Worm (Caenorhabditis elegans) whole organism, L4 larva: ENCODE measurements around the gene egl-18.

Experiments used
- D1046.2 ChIP-seq: fragments of 200-800 bp; sonication (Bioruptor generic); IDR thresholded peaks from 2 replicates; pipeline ENCODE4 v1.3.6; 2022; ENCODE audit warnings: missing genetic modification characterization, missing compliant biosample characterization
- F26F4.8 ChIP-seq: fragments of 200-800 bp; sonication (Bioruptor generic); conservative IDR thresholded peaks from 2 replicates; pipeline ENCODE4 v1.3.6; 2022; ENCODE audit warnings: missing genetic modification characterization, missing compliant biosample characterization
- F37D6.2 ChIP-seq: sonication (generic microtip); optimal IDR thresholded peaks from 2 replicates; lab custom pipeline; 2016; ENCODE audit warnings: mild to moderate bottlenecking, missing genetic modification characterization, missing compliant biosample characterization
- F49E8.2 ChIP-seq: sonication (generic microtip); optimal IDR thresholded peaks from 2 replicates; lab custom pipeline; 2016; ENCODE audit warnings: missing compliant biosample characterization, mild to moderate bottlenecking, missing genetic modification characterization, borderline replicate concordance
- Y48G9A.11 ChIP-seq: fragments of 200-800 bp; sonication (Bioruptor generic); IDR thresholded peaks from 2 replicates; pipeline ENCODE4 v1.3.6; 2022; ENCODE audit warnings: missing genetic modification reagents, missing genetic modification characterization, missing compliant biosample characterization
- Y5F2A.4 ChIP-seq: fragments of 200-800 bp; sonication (Bioruptor generic); optimal IDR thresholded peaks from 2 replicates; lab custom pipeline; 2018; ENCODE audit warnings: mild to moderate bottlenecking, missing genetic modification characterization, missing compliant biosample characterization
- aha-1 ChIP-seq: fragments of 150-350 bp; peaks from one replicate; lab custom pipeline; 2014; ENCODE audit warnings: missing biosample characterization, missing genetic modification characterization
- attf-4 ChIP-seq: sonication (generic microtip); optimal IDR thresholded peaks from 3 replicates; lab custom pipeline; 2017; ENCODE audit warnings: missing biosample characterization, missing genetic modification characterization
- ceh-32 ChIP-seq: sonication (generic microtip); optimal IDR thresholded peaks from 2 replicates; lab custom pipeline; 2016; ENCODE audit warnings: mild to moderate bottlenecking, missing genetic modification characterization, missing compliant biosample characterization; ENCODE audit not compliant: poor library complexity
- ceh-44 ChIP-seq: fragments of 200-800 bp; sonication (Bioruptor generic); IDR thresholded peaks from 2 replicates; pipeline ENCODE4 v1.3.6; 2022; ENCODE audit warnings: missing genetic modification reagents, missing genetic modification characterization, missing compliant biosample characterization
- ctbp-1 ChIP-seq: fragments of 200-800 bp; sonication (Bioruptor generic); IDR thresholded peaks from 2 replicates; pipeline ENCODE4 v1.3.6; 2022; ENCODE audit warnings: missing genetic modification reagents, missing genetic modification characterization, missing compliant biosample characterization
- dmd-8 ChIP-seq: fragments of 200-800 bp; sonication (Bioruptor generic); IDR thresholded peaks from 2 replicates; pipeline ENCODE4 v1.3.6; 2022; ENCODE audit warnings: missing genetic modification characterization, missing compliant biosample characterization
- duxl-1 ChIP-seq: sonication (generic microtip); optimal IDR thresholded peaks from 2 replicates; lab custom pipeline; 2016; ENCODE audit warnings: mild to moderate bottlenecking, missing genetic modification characterization, moderate library complexity, missing compliant biosample characterization; ENCODE audit not compliant: poor library complexity
- fos-1 ChIP-seq: fragments of 150-350 bp; optimal IDR thresholded peaks from 2 replicates; lab custom pipeline; 2014; ENCODE audit warnings: missing biosample characterization, missing genetic modification characterization
- hlh-30 ChIP-seq: sonication (generic microtip); optimal IDR thresholded peaks from 2 replicates; lab custom pipeline; 2017; ENCODE audit warnings: antibody characterized with exemption, mild to moderate bottlenecking, missing genetic modification characterization, missing compliant biosample characterization; ENCODE audit not compliant: insufficient read depth
- hmg-1.1 ChIP-seq: fragments of 200-800 bp; sonication (Bioruptor generic); IDR thresholded peaks from 2 replicates; pipeline ENCODE4 v1.3.6; 2022; ENCODE audit warnings: missing genetic modification reagents, missing genetic modification characterization, missing compliant biosample characterization
- lim-7 ChIP-seq: fragments of 200-800 bp; sonication (Bioruptor generic); IDR thresholded peaks from 2 replicates; pipeline ENCODE4 v1.3.6; 2022; ENCODE audit warnings: missing genetic modification characterization, missing compliant biosample characterization
- lin-38 ChIP-seq: fragments of 200-800 bp; sonication (Bioruptor generic); IDR thresholded peaks from 2 replicates; pipeline ENCODE4 v1.3.6; 2022; ENCODE audit warnings: missing genetic modification reagents, missing genetic modification characterization, missing compliant biosample characterization
- lsy-2 ChIP-seq, 2 experiments: fragments of 150-350 bp in 1 of 2; sonication (generic microtip) in 1 of 2; optimal IDR thresholded peaks; 2 replicates each; lab custom pipeline; 2014 to 2017; ENCODE audit warnings: missing biosample characterization in 2 of 2, missing genetic modification characterization in 2 of 2
- madf-5 ChIP-seq, 2 experiments: fragments of 200-800 bp; sonication (Bioruptor generic); IDR thresholded peaks; 2 replicates each; pipeline ENCODE4 v1.3.6; 2022; ENCODE audit warnings: missing compliant biosample characterization in 2 of 2, missing genetic modification characterization in 2 of 2
- madf-9 ChIP-seq: fragments of 200-800 bp; sonication (Bioruptor generic); conservative IDR thresholded peaks from 2 replicates; pipeline ENCODE4 v1.3.6; 2022; ENCODE audit warnings: missing genetic modification reagents, missing genetic modification characterization, missing compliant biosample characterization
- mdl-1 ChIP-seq, 2 experiments: fragments of 150-350 bp in 1 of 2; sonication (generic microtip) in 1 of 2; optimal IDR thresholded peaks; 2 replicates each; lab custom pipeline; 2014 to 2017; ENCODE audit warnings: missing biosample characterization in 2 of 2, missing genetic modification characterization in 2 of 2
- nhr-10 ChIP-seq: fragments of 150-350 bp; optimal IDR thresholded peaks from 2 replicates; lab custom pipeline; 2014; ENCODE audit warnings: missing biosample characterization, missing genetic modification characterization
- nhr-11 ChIP-seq: fragments of 150-350 bp; optimal IDR thresholded peaks from 2 replicates; lab custom pipeline; 2014; ENCODE audit warnings: missing biosample characterization, missing genetic modification characterization
- nhr-28 ChIP-seq: fragments of 150-350 bp; optimal IDR thresholded peaks from 2 replicates; lab custom pipeline; 2014; ENCODE audit warnings: missing biosample characterization, missing genetic modification characterization
- nhr-42 ChIP-seq: fragments of 200-800 bp; sonication (Bioruptor generic); IDR thresholded peaks from 2 replicates; pipeline ENCODE4 v1.3.6; 2022; ENCODE audit warnings: missing genetic modification characterization, missing compliant biosample characterization
- nhr-77 ChIP-seq: fragments of 150-350 bp; optimal IDR thresholded peaks from 2 replicates; lab custom pipeline; 2014; ENCODE audit warnings: missing biosample characterization, missing genetic modification characterization
- php-3 ChIP-seq: fragments of 200-800 bp; sonication (Bioruptor generic); IDR thresholded peaks from 2 replicates; pipeline ENCODE4 v1.3.6; 2022; ENCODE audit warnings: missing genetic modification reagents, missing genetic modification characterization, missing compliant biosample characterization
- set-16 ChIP-seq: fragments of 200-800 bp; sonication (Bioruptor generic); IDR thresholded peaks from 2 replicates; pipeline ENCODE4 v1.3.6; 2022; ENCODE audit warnings: missing genetic modification reagents, missing genetic modification characterization, missing compliant biosample characterization
- skn-1 ChIP-seq: fragments of 150-350 bp; optimal IDR thresholded peaks from 2 replicates; lab custom pipeline; 2014; ENCODE audit warnings: missing biosample characterization, missing genetic modification characterization
- tra-1 ChIP-seq: fragments of 200-800 bp; sonication (Bioruptor generic); IDR thresholded peaks from 2 replicates; pipeline ENCODE4 v1.3.6; 2022; ENCODE audit warnings: missing genetic modification reagents, missing genetic modification characterization, missing compliant biosample characterization
- unc-130 ChIP-seq: sonication (generic microtip); optimal IDR thresholded peaks from 2 replicates; lab custom pipeline; 2016; ENCODE audit warnings: missing genetic modification reagents, missing genetic modification characterization, missing compliant biosample characterization
- unc-62 ChIP-seq, 3 experiments: fragments of 150-350 bp in 1 of 3; sonication (generic microtip); optimal IDR thresholded peaks in 2 of 3; peaks in 1 of 3; 1 replicate in 1 of 3; 2 replicates in 2 of 3; lab custom pipeline; 2014 to 2017; ENCODE audit warnings: missing biosample characterization in 3 of 3, missing genetic modification characterization in 3 of 3, missing genetic modification reagents in 3 of 3, missing genotype in 1 of 3
- vab-7 ChIP-seq: fragments of 200-800 bp; sonication (Bioruptor generic); IDR thresholded peaks from 2 replicates; pipeline ENCODE4 v1.3.6; 2022; ENCODE audit warnings: missing genetic modification reagents, missing genetic modification characterization, missing compliant biosample characterization

The egl-18 gene

ce11 chrIV:1917819-1918218 lies 15.7 kb downstream of the egl-18 start, which contains the start of gene elt-6:
Gene elt-6 (plus strand): TSS chrIV:1917977.
- TF ChIP-seq set-16 (GFP tag; lab: Robert Waterston, UW) (peak; percentile 72), ctbp-1 (GFP tag; lab: Robert Waterston, UW) (no peak)

DNA sequence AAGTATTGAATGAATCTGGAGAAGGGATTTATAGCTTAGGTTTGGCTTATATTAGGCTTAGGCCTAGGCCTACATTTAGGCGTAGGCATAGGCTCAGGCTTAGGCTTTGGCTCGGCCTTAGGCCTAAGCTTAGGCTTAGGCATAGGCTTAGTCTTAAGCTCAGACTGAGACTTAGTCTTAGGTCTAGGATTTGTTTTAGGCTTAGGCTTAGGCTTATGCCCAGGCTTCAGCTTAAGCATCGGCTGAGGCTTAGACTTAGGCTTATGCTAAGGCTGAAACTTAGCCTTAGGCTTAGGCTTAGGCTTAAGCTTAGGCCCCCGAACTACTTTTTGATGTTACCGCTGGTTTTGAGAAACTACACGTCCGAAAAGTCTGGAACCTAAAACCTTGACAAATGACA lies 18.4 kb downstream of the egl-18 start:
- TF ChIP-seq lim-7 (GFP tag; lab: Robert Waterston, UW) (no peak), ceh-32 (tag; lab: Kevin White, UChicago) (no peak), aha-1 (tag; lab: Kevin White, UChicago) (peak; percentile 65), dmd-8 (0 out of 2 replicates have a peak, but pooled peaks have one; percentile 41)

- TF ChIP-seq dmd-8: no peak
- TF ChIP-seq ceh-44 (GFP tag; lab: Robert Waterston, UW): no peak
- no peak for TF ChIP-seq skn-1 (tag; lab: Kevin White, UChicago)
- peak; percentile 91 for TF ChIP-seq lin-38
- TF ChIP-seq nhr-10 (tag; lab: Kevin White, UChicago): no peak
- TF ChIP-seq F37D6.2: no peak
- peak; percentile 85 for TF ChIP-seq hlh-30 (tag; lab: Kevin White, UChicago)
- peak; percentile 6 for TF ChIP-seq nhr-28 (tag; lab: Kevin White, UChicago)
- TF ChIP-seq lsy-2 (tag; optimal IDR thresholded peaks at IDR 0.05; lab: Kevin White, UChicago): peak in 1 of 2 experiments; percentile 14
Measured at ce11 chrIV:1923722-1924121, 21.6 kb downstream of the egl-18 start, which contains the start of gene denn-4. Gene denn-4 (plus strand): TSS chrIV:1924001.

ce11 chrIV:1924178-1924577 lies 22.1 kb downstream of the egl-18 start:
- no peak for TF ChIP-seq hlh-30 (tag; lab: Kevin White, UChicago)
- TF ChIP-seq aha-1 (tag; lab: Kevin White, UChicago): peak; percentile 96
- TF ChIP-seq F49E8.2: no peak

- TF ChIP-seq lim-7 (GFP tag; lab: Robert Waterston, UW) (no peak), nhr-11 (tag; lab: Kevin White, UChicago) (no peak), attf-4 (tag; lab: Kevin White, UChicago) (no peak), unc-62 (GFP tag; optimal IDR thresholded peaks at IDR 0.05 in 1 of 2; lab: Kevin White, UChicago) (peak in 1 of 2 experiments; percentile 97), unc-62 (tag; optimal IDR thresholded peaks at IDR 0.05; lab: Kevin White, UChicago) (no peak), mdl-1 (tag; optimal IDR thresholded peaks at IDR 0.05; lab: Kevin White, UChicago) (no peak), unc-130 (GFP tag; lab: Kevin White, UChicago) (no peak), duxl-1 (tag; lab: Kevin White, UChicago) (no peak)
Measured at ce11 chrIV:1945200-1945599, 43.1 kb downstream of the egl-18 start.

- TF ChIP-seq hmg-1.1 (GFP tag; lab: Robert Waterston, UW) (no peak), Y5F2A.4 (GFP tag; lab: Kevin White, UChicago) (no peak), fos-1 (no peak), madf-5 (GFP tag; IDR thresholded peaks at IDR 0.05; lab: Robert Waterston, UW) (no peak), nhr-77 (tag; lab: Kevin White, UChicago) (no peak)
- TF ChIP-seq, all 104 proteins: peak for 0
Measured at ce11 chrIV:1947891-1948290, 45.8 kb downstream of the egl-18 start, which contains the start of gene tsen-54. Gene tsen-54 (plus strand): TSS chrIV:1948191.

ce11 chrIV:1950617-1951016 lies 48.5 kb downstream of the egl-18 start:
- TF ChIP-seq D1046.2 (GFP tag; lab: Robert Waterston, UW): peak; percentile 73; the same call in 1 of the 2 replicates
- TF ChIP-seq madf-9 (GFP tag; lab: Robert Waterston, UW): peak; percentile 15; the same call in 1 of the 2 replicates
- 0 out of 2 replicates have a peak, but pooled peaks have one; percentile 24 for TF ChIP-seq vab-7 (GFP tag; lab: Robert Waterston, UW)
- TF ChIP-seq F26F4.8 (GFP tag; lab: Robert Waterston, UW): peak; percentile 53; the same call in 1 of the 2 replicates
- TF ChIP-seq php-3 (GFP tag; lab: Robert Waterston, UW): 0 out of 2 replicates have a peak, but pooled peaks have one; percentile 31
- 0 out of 4 replicates have a peak, but pooled peaks of 1 of the 2 experiments have one; percentile 2 for TF ChIP-seq madf-5 (GFP tag; IDR thresholded peaks at IDR 0.05; lab: Robert Waterston, UW)
- TF ChIP-seq nhr-42: peak; percentile 20; the same call in 1 of the 2 replicates
- TF ChIP-seq Y48G9A.11 (GFP tag; lab: Robert Waterston, UW): 0 out of 2 replicates have a peak, but pooled peaks have one; percentile 27
- TF ChIP-seq tra-1: 0 out of 2 replicates have a peak, but pooled peaks have one; percentile 21
